Fruit fly (Drosophila melanogaster): ENCODE results near the gene IP3K1.
A peak's percentile ranks its signal among the peaks of the same experiment; 100 is the strongest.

IP3K1 gene

dm6 chr2L:9739685-9740084, 42.5 kb upstream of the IP3K1 start:
- TF ChIP-seq CG17806 (tag; optimal IDR thresholded peaks at IDR 0.05) (no peak), Pif1B (GFP tag; optimal IDR thresholded peaks at IDR 0.05) (no peak), gl (tag; optimal IDR thresholded peaks at IDR 0.05) (no peak), rn (GFP tag; IDR thresholded peaks at IDR 0.05) (no peak), CG14655 (GFP tag; optimal IDR thresholded peaks at IDR 0.05) (no peak), Ets98B (GFP tag; IDR thresholded peaks at IDR 0.05) (no peak), Pif1A (GFP tag; optimal IDR thresholded peaks at IDR 0.05) (no peak), CG4496 (GFP tag; IDR thresholded peaks at IDR 0.05) (no peak), CG12605 (GFP tag; IDR thresholded peaks at IDR 0.05) (no peak), CG15710 (tag; optimal IDR thresholded peaks at IDR 0.05) (no peak), EcR (GFP tag; optimal IDR thresholded peaks at IDR 0.05) (no peak), CG8301 (tag; optimal IDR thresholded peaks at IDR 0.05) (no peak), Snoo (tag; optimal IDR thresholded peaks at IDR 0.05) (no peak), fd96Ca (GFP tag; IDR thresholded peaks at IDR 0.05) (no peak), CG9948 (tag; optimal IDR thresholded peaks at IDR 0.05) (no peak)

dm6 chr2L:9743823-9744222, 38.4 kb upstream of the IP3K1 start:
- TF ChIP-seq CG4496 (GFP tag; IDR thresholded peaks at IDR 0.05) (no peak), CG10348 (GFP tag; IDR thresholded peaks at IDR 0.05) (no peak), D1 (tag; optimal IDR thresholded peaks at IDR 0.05) (no peak), EcR (GFP tag; optimal IDR thresholded peaks at IDR 0.05) (no peak), Pif1B (GFP tag; optimal IDR thresholded peaks at IDR 0.05) (no peak), CG34367 (tag; optimal IDR thresholded peaks at IDR 0.05) (no peak), CG14655 (GFP tag; optimal IDR thresholded peaks at IDR 0.05) (no peak), fd96Ca (GFP tag; IDR thresholded peaks at IDR 0.05) (no peak), CG15710 (tag; optimal IDR thresholded peaks at IDR 0.05) (no peak), CG32121 (GFP tag; IDR thresholded peaks at IDR 0.05) (no peak), CG8159 (tag; optimal IDR thresholded peaks at IDR 0.05) (no peak), Pif1A (GFP tag; optimal IDR thresholded peaks at IDR 0.05) (no peak)

- no peak for TF ChIP-seq CG10348 (GFP tag; IDR thresholded peaks at IDR 0.05)
- 0 out of 3 replicates have a peak, but pooled peaks have one; percentile 23 for TF ChIP-seq fd96Ca (GFP tag; IDR thresholded peaks at IDR 0.05)
- peak; percentile 12 for TF ChIP-seq CG8301 (tag; optimal IDR thresholded peaks at IDR 0.05)
- peak; percentile 43 for TF ChIP-seq CG14655 (GFP tag; optimal IDR thresholded peaks at IDR 0.05)
Observed at dm6 chr2L:9744634-9745033, 37.5 kb upstream of the IP3K1 start.

dm6 chr2L:9746236-9747225, 35.7 kb upstream of the IP3K1 start, which contains the start of gene Nckx30C:
TSS of gene Nckx30C (minus strand) at chr2L:9746495.
- TF ChIP-seq gl (tag; optimal IDR thresholded peaks at IDR 0.05) (no peak), CG8301 (tag; optimal IDR thresholded peaks at IDR 0.05) (no peak), CG17806 (tag; optimal IDR thresholded peaks at IDR 0.05) (no peak), CG15710 (tag; optimal IDR thresholded peaks at IDR 0.05) (no peak), CG9948 (tag; optimal IDR thresholded peaks at IDR 0.05) (no peak), Ets98B (GFP tag; IDR thresholded peaks at IDR 0.05) (no peak), CG12605 (GFP tag; IDR thresholded peaks at IDR 0.05) (no peak), Snoo (tag; optimal IDR thresholded peaks at IDR 0.05) (no peak), CG13204 (GFP tag; optimal IDR thresholded peaks at IDR 0.05) (no peak), Pif1A (GFP tag; optimal IDR thresholded peaks at IDR 0.05) (no peak), EcR (GFP tag; optimal IDR thresholded peaks at IDR 0.05) (no peak), CG8159 (tag; optimal IDR thresholded peaks at IDR 0.05) (no peak), fd96Ca (GFP tag; IDR thresholded peaks at IDR 0.05) (no peak), rn (GFP tag; IDR thresholded peaks at IDR 0.05) (no peak), CG10348 (GFP tag; IDR thresholded peaks at IDR 0.05) (no peak), CG4496 (GFP tag; IDR thresholded peaks at IDR 0.05) (no peak), CG34367 (tag; optimal IDR thresholded peaks at IDR 0.05) (no peak), CG32121 (GFP tag; IDR thresholded peaks at IDR 0.05) (no peak), D1 (tag; optimal IDR thresholded peaks at IDR 0.05) (no peak)

dm6 chr2L:9749745-9750144, 32.4 kb upstream of the IP3K1 start, which contains the start of gene Cyp4e3:
TSS of gene Cyp4e3 (minus strand) at chr2L:9750071.
- TF ChIP-seq CG4496 (GFP tag; IDR thresholded peaks at IDR 0.05) (peak; percentile 22; the same call in 1 of the 3 replicates), D1 (tag; optimal IDR thresholded peaks at IDR 0.05) (no peak), Pif1B (GFP tag; optimal IDR thresholded peaks at IDR 0.05) (no peak)

dm6 chr2L:9753357-9753756, 28.8 kb upstream of the IP3K1 start:
- TF ChIP-seq Ets98B (GFP tag; IDR thresholded peaks at IDR 0.05): no peak
- no peak for TF ChIP-seq CG14655 (GFP tag; optimal IDR thresholded peaks at IDR 0.05)
- TF ChIP-seq rn (GFP tag; IDR thresholded peaks at IDR 0.05): no peak
- TF ChIP-seq CG34367 (tag; optimal IDR thresholded peaks at IDR 0.05): no peak
- TF ChIP-seq CG12605 (GFP tag; IDR thresholded peaks at IDR 0.05): no peak
- TF ChIP-seq D1 (tag; optimal IDR thresholded peaks at IDR 0.05): no peak
- no peak for TF ChIP-seq CG8159 (tag; optimal IDR thresholded peaks at IDR 0.05)
- no peak for TF ChIP-seq Snoo (tag; optimal IDR thresholded peaks at IDR 0.05)
- TF ChIP-seq CG32121 (GFP tag; IDR thresholded peaks at IDR 0.05): no peak
- TF ChIP-seq CG17806 (tag; optimal IDR thresholded peaks at IDR 0.05): no peak
- TF ChIP-seq Pif1A (GFP tag; optimal IDR thresholded peaks at IDR 0.05): no peak
- TF ChIP-seq CG4496 (GFP tag; IDR thresholded peaks at IDR 0.05): no peak
- no peak for TF ChIP-seq Pif1B (GFP tag; optimal IDR thresholded peaks at IDR 0.05)
- TF ChIP-seq gl (tag; optimal IDR thresholded peaks at IDR 0.05): no peak
- TF ChIP-seq CG9948 (tag; optimal IDR thresholded peaks at IDR 0.05): no peak
- TF ChIP-seq CG13204 (GFP tag; optimal IDR thresholded peaks at IDR 0.05): no peak
- TF ChIP-seq CG10348 (GFP tag; IDR thresholded peaks at IDR 0.05): no peak
